Fruit fly (Drosophila melanogaster): ENCODE measurements around the gene CG31269.
A peak's percentile ranks its signal among the peaks of the same experiment; 100 is the strongest.

Gene CG31269

dm6 chr3R:17122796-17123504, 4.0 kb upstream of the CG31269 start (continued):
- TF ChIP-seq CG17568 (GFP tag; optimal IDR thresholded peaks at IDR 0.05) = no peak
- 0 out of 3 replicates have a peak, but pooled peaks have one; percentile 10 for TF ChIP-seq dysf (GFP tag; IDR thresholded peaks at IDR 0.05)

- TF ChIP-seq CG9817 (tag; optimal IDR thresholded peaks at IDR 0.05) (no peak), CG1647 (GFP tag; optimal IDR thresholded peaks at IDR 0.05) (no peak), Blimp-1 (GFP tag; optimal IDR thresholded peaks at IDR 0.05) (no peak)
Measured at dm6 chr3R:17124177-17124576, 2.7 kb upstream of the CG31269 start, which contains the start of gene CG45079. TSS of gene CG45079 (plus strand) at chr3R:17124477.

dm6 chr3R:17125339-17126044, 1.4 kb upstream of the CG31269 start, which contains the start of gene cher:
TSS of gene cher (minus strand) at chr3R:17125389.
- TF ChIP-seq GATAe (GFP tag; conservative IDR thresholded peaks at IDR 0.05) (no peak), CG8359 (GFP tag; optimal IDR thresholded peaks at IDR 0.05; ENCODE audit: borderline replicate concordance) (peak; percentile 97), Nf-YC (tag; optimal IDR thresholded peaks at IDR 0.05) (no peak), CG18619 (GFP tag; optimal IDR thresholded peaks at IDR 0.05) (no peak), CG9727 (GFP tag; optimal IDR thresholded peaks at IDR 0.05) (no peak), CG13894 (tag; optimal IDR thresholded peaks at IDR 0.05) (no peak), wor (GFP tag; IDR thresholded peaks at IDR 0.05) (no peak), ham (GFP tag; IDR thresholded peaks at IDR 0.05) (no peak), ab (GFP tag; optimal IDR thresholded peaks at IDR 0.05) (no peak), cad (GFP tag; optimal IDR thresholded peaks at IDR 0.05) (no peak), sima (GFP tag; optimal IDR thresholded peaks at IDR 0.05) (no peak), disco-r (GFP tag; optimal IDR thresholded peaks at IDR 0.05) (no peak), CrebB (tag; optimal IDR thresholded peaks at IDR 0.05) (no peak), CG17568 (GFP tag; optimal IDR thresholded peaks at IDR 0.05) (no peak), CG14441 (GFP tag; IDR thresholded peaks at IDR 0.05) (no peak), hbn (GFP tag; IDR thresholded peaks at IDR 0.05; ENCODE audit: partially characterized antibody) (no peak), br (optimal IDR thresholded peaks at IDR 0.05) (no peak), Med (GFP tag) (peak; percentile 61), HLHmδ (GFP tag; optimal IDR thresholded peaks at IDR 0.05) (no peak), Sry-δ (GFP tag; optimal IDR thresholded peaks at IDR 0.05) (no peak), Ravus (GFP tag; IDR thresholded peaks at IDR 0.05) (no peak), Adf1 (GFP tag; IDR thresholded peaks at IDR 0.05) (no peak), CG8478 (optimal IDR thresholded peaks at IDR 0.05) (no peak), Ets65A (GFP tag) (peak; percentile 47), cwo (GFP tag; optimal IDR thresholded peaks at IDR 0.05) (peak; percentile 30), sd (tag; optimal IDR thresholded peaks at IDR 0.05) (peak; percentile 53)

- TF ChIP-seq HmgZ (tag; optimal IDR thresholded peaks at IDR 0.05) (no peak), Ada2b (GFP tag; IDR thresholded peaks at IDR 0.05) (no peak), Aef1 (GFP tag; IDR thresholded peaks at IDR 0.05) (no peak), ftz-f1 (GFP tag; optimal IDR thresholded peaks at IDR 0.05) (no peak), CG16813 (GFP tag; IDR thresholded peaks at IDR 0.05; ENCODE audit: partially characterized antibody) (no peak), CG12104 (GFP tag; optimal IDR thresholded peaks at IDR 0.05) (no peak), Eip74EF (GFP tag; optimal IDR thresholded peaks at IDR 0.05) (no peak), gem (tag; optimal IDR thresholded peaks at IDR 0.05) (no peak), CG6765 (GFP tag; optimal IDR thresholded peaks at IDR 0.05) (no peak), NFAT (GFP tag; IDR thresholded peaks at IDR 0.05) (no peak), CG14441 (GFP tag; IDR thresholded peaks at IDR 0.05) (no peak), unc-4 (GFP tag; IDR thresholded peaks at IDR 0.05; ENCODE audit: partially characterized antibody) (no peak), Nf-YA (GFP tag; IDR thresholded peaks at IDR 0.05) (no peak), CG11723 (GFP tag; optimal IDR thresholded peaks at IDR 0.05) (no peak)
Measured at dm6 chr3R:17127912-17128311, 986 bp downstream of the CG31269 start, which contains the start of gene CG31265. TSS of gene CG31265 (plus strand) at chr3R:17128212.

Measured in whole organism, embryonic.